Fruit fly (Drosophila melanogaster) whole organism, prepupa: ENCODE results near the gene CG33108.
A peak's percentile ranks its signal among the peaks of the same experiment; 100 is the strongest.

Experiments
- CG10631 ChIP-seq: fragments of 200-800 bp; sonication (Bioruptor generic); optimal IDR thresholded peaks from 2 replicates; lab custom pipeline; 2016; ENCODE audit warnings: missing biosample characterization, missing genetic modification characterization
- CG10669 ChIP-seq: fragments of 200-800 bp; sonication (Bioruptor generic); optimal IDR thresholded peaks from 3 replicates; lab custom pipeline; 2018; ENCODE audit warnings: missing biosample characterization, mild to moderate bottlenecking, missing genetic modification characterization, moderate library complexity
- CG15336 ChIP-seq: fragments of 200-800 bp; sonication (Bioruptor generic); IDR thresholded peaks from 2 replicates; pipeline ENCODE4 v1.3.6; 2022; ENCODE audit warnings: missing biosample characterization, missing genetic modification characterization
- CG1621 ChIP-seq: fragments of 200-800 bp; sonication (Bioruptor generic); optimal IDR thresholded peaks from 3 replicates; lab custom pipeline; 2018; ENCODE audit warnings: missing biosample characterization, mild to moderate bottlenecking, missing genetic modification characterization
- CG3032 ChIP-seq: fragments of 200-800 bp; optimal IDR thresholded peaks from 2 replicates; lab custom pipeline; 2019; ENCODE audit warnings: missing biosample characterization, mild to moderate bottlenecking, missing genetic modification characterization, moderate library complexity
- CG32006 ChIP-seq: fragments of 200-800 bp; sonication (Bioruptor generic); optimal IDR thresholded peaks from 3 replicates; lab custom pipeline; 2017; ENCODE audit warnings: missing biosample characterization, mild to moderate bottlenecking, missing genetic modification characterization
- CG34406 ChIP-seq: fragments of 200-800 bp; sonication (Bioruptor generic); optimal IDR thresholded peaks from 3 replicates; lab custom pipeline; 2016; ENCODE audit warnings: missing biosample characterization, missing genetic modification characterization
- CG6163 ChIP-seq: fragments of 200-800 bp; sonication (Bioruptor generic); IDR thresholded peaks from 3 replicates; pipeline ENCODE4 v1.3.6; 2022; ENCODE audit warnings: missing biosample characterization, missing genetic modification characterization
- CG6792 ChIP-seq: fragments of 200-800 bp; sonication (Bioruptor generic); optimal IDR thresholded peaks from 3 replicates; lab custom pipeline; 2016; ENCODE audit warnings: missing biosample characterization, missing genetic modification characterization
- CG6808 ChIP-seq: fragments of 200-800 bp; sonication (Bioruptor generic); optimal IDR thresholded peaks from 3 replicates; lab custom pipeline; 2017; ENCODE audit warnings: missing biosample characterization, missing genetic modification characterization, mild to moderate bottlenecking, moderate library complexity, missing genetic modification reagents
- CG6854 ChIP-seq: fragments of 200-800 bp; sonication (Bioruptor generic); optimal IDR thresholded peaks from 2 replicates; lab custom pipeline; 2017; ENCODE audit warnings: missing biosample characterization, mild to moderate bottlenecking, missing genetic modification characterization
- CG7368 ChIP-seq: fragments of 200-800 bp; sonication (Bioruptor generic); optimal IDR thresholded peaks from 3 replicates; lab custom pipeline; 2016; ENCODE audit warnings: missing biosample characterization, missing genetic modification characterization
- CG8119 ChIP-seq: fragments of 200-800 bp; sonication (Bioruptor generic); IDR thresholded peaks from 3 replicates; pipeline ENCODE4 v1.3.6; 2022; ENCODE audit warnings: missing biosample characterization, missing genetic modification characterization
- CG8319 ChIP-seq: fragments of 200-800 bp; sonication (Bioruptor generic); optimal IDR thresholded peaks from 3 replicates; lab custom pipeline; 2016; ENCODE audit warnings: missing biosample characterization, missing genetic modification characterization
- CG8632 ChIP-seq: fragments of 200-800 bp; sonication (Bioruptor generic); optimal IDR thresholded peaks from 3 replicates; lab custom pipeline; 2016; ENCODE audit warnings: missing biosample characterization, missing genetic modification characterization
- Eip75B ChIP-seq: fragments of 200-800 bp; sonication (Bioruptor generic); optimal IDR thresholded peaks from 3 replicates; lab custom pipeline; 2016; ENCODE audit warnings: missing biosample characterization, missing genetic modification characterization
- Eip78C ChIP-seq: fragments of 200-800 bp; sonication (Bioruptor generic); peaks from one replicate; lab custom pipeline; 2016; ENCODE audit warnings: missing biosample characterization, missing genetic modification characterization
- Eip93F ChIP-seq: fragments of 200-800 bp; sonication (Bioruptor generic); optimal IDR thresholded peaks from 2 replicates; lab custom pipeline; 2016; ENCODE audit warnings: missing biosample characterization, mild to moderate bottlenecking, missing genetic modification characterization
- Ets21C ChIP-seq: fragments of 200-800 bp; sonication (Bioruptor generic); optimal IDR thresholded peaks from 3 replicates; lab custom pipeline; 2016; ENCODE audit warnings: missing biosample characterization, missing genetic modification characterization
- Ets96B ChIP-seq: fragments of 200-800 bp; optimal IDR thresholded peaks from 2 replicates; lab custom pipeline; 2019; ENCODE audit warnings: missing biosample characterization, mild to moderate bottlenecking, missing genetic modification characterization, moderate library complexity
- Hr39 ChIP-seq: fragments of 200-800 bp; sonication (Bioruptor generic); optimal IDR thresholded peaks from 2 replicates; lab custom pipeline; 2016; ENCODE audit warnings: missing biosample characterization, missing genetic modification characterization
- Met ChIP-seq: fragments of 200-800 bp; sonication (Bioruptor generic); optimal IDR thresholded peaks from 3 replicates; lab custom pipeline; 2016; ENCODE audit warnings: missing biosample characterization, missing genetic modification characterization
- OdsH ChIP-seq: fragments of 200-800 bp; sonication (Bioruptor generic); optimal IDR thresholded peaks from 3 replicates; lab custom pipeline; 2016; ENCODE audit warnings: missing biosample characterization, missing genetic modification characterization
- Smox ChIP-seq: fragments of 200-800 bp; sonication (Bioruptor generic); optimal IDR thresholded peaks from 3 replicates; lab custom pipeline; 2016; ENCODE audit warnings: missing biosample characterization, missing genetic modification characterization
- Sox102F ChIP-seq: fragments of 200-800 bp; sonication (Bioruptor generic); optimal IDR thresholded peaks from 2 replicates; lab custom pipeline; 2016; ENCODE audit warnings: missing biosample characterization, mild to moderate bottlenecking, missing genetic modification characterization
- Sox14 ChIP-seq: fragments of 200-800 bp; sonication (Bioruptor generic); optimal IDR thresholded peaks from 3 replicates; lab custom pipeline; 2016; ENCODE audit warnings: missing biosample characterization, missing genetic modification characterization
- Sox15 ChIP-seq: fragments of 200-800 bp; sonication (Bioruptor generic); optimal IDR thresholded peaks from 3 replicates; lab custom pipeline; 2016; ENCODE audit warnings: missing biosample characterization, missing genetic modification characterization
- acj6 ChIP-seq: fragments of 200-800 bp; sonication (Bioruptor generic); optimal IDR thresholded peaks from 3 replicates; lab custom pipeline; 2016; ENCODE audit warnings: missing biosample characterization, missing genetic modification characterization
- cyc ChIP-seq: fragments of 200-800 bp; sonication (Bioruptor generic); optimal IDR thresholded peaks from 3 replicates; lab custom pipeline; 2016; ENCODE audit warnings: missing biosample characterization, missing genetic modification characterization
- dac ChIP-seq: fragments of 200-800 bp; sonication (Bioruptor generic); optimal IDR thresholded peaks from 2 replicates; lab custom pipeline; 2017; ENCODE audit warnings: missing biosample characterization, mild to moderate bottlenecking, missing genetic modification characterization
- dsx ChIP-seq: fragments of 200-800 bp; optimal IDR thresholded peaks from 3 replicates; lab custom pipeline; 2019; ENCODE audit warnings: missing biosample characterization, mild to moderate bottlenecking, missing genetic modification characterization, moderate library complexity; ENCODE audit not compliant: poor library complexity, severe bottlenecking
- eg ChIP-seq: fragments of 200-800 bp; sonication (Bioruptor generic); IDR thresholded peaks from 3 replicates; pipeline ENCODE4 v1.3.6; 2022; ENCODE audit warnings: missing biosample characterization, missing genetic modification characterization
- esn ChIP-seq: fragments of 200-800 bp; sonication (Bioruptor generic); optimal IDR thresholded peaks from 2 replicates; lab custom pipeline; 2016; ENCODE audit warnings: missing biosample characterization, mild to moderate bottlenecking, missing genetic modification characterization, moderate library complexity
- fd85E ChIP-seq: fragments of 200-800 bp; sonication (Bioruptor generic); optimal IDR thresholded peaks from 3 replicates; lab custom pipeline; 2016; ENCODE audit warnings: missing biosample characterization, missing genetic modification characterization
- fkh ChIP-seq: fragments of 200-800 bp; sonication (Bioruptor generic); optimal IDR thresholded peaks from 3 replicates; lab custom pipeline; 2017; ENCODE audit warnings: missing biosample characterization, mild to moderate bottlenecking, missing genetic modification characterization, moderate library complexity
- lz ChIP-seq: fragments of 200-800 bp; sonication (Bioruptor generic); optimal IDR thresholded peaks from 3 replicates; lab custom pipeline; 2016; ENCODE audit warnings: missing biosample characterization, missing genetic modification characterization
- net ChIP-seq: fragments of 200-800 bp; sonication (Bioruptor generic); optimal IDR thresholded peaks from 3 replicates; lab custom pipeline; 2016; ENCODE audit warnings: missing biosample characterization, missing genetic modification characterization
- pdm3 ChIP-seq: fragments of 200-800 bp; sonication (Bioruptor generic); optimal IDR thresholded peaks from 3 replicates; lab custom pipeline; 2016; ENCODE audit warnings: missing biosample characterization, missing genetic modification characterization
- svp ChIP-seq: fragments of 200-800 bp; sonication (Bioruptor generic); peaks from one replicate; lab custom pipeline; 2016; ENCODE audit warnings: missing biosample characterization, missing genetic modification characterization
- topi ChIP-seq: fragments of 200-800 bp; sonication (Bioruptor generic); optimal IDR thresholded peaks from 3 replicates; lab custom pipeline; 2016; ENCODE audit warnings: missing biosample characterization, missing genetic modification characterization
- vri ChIP-seq: fragments of 200-800 bp; sonication (Bioruptor generic); optimal IDR thresholded peaks from 3 replicates; lab custom pipeline; 2016; ENCODE audit warnings: missing biosample characterization, mild to moderate bottlenecking, missing genetic modification characterization

The CG33108 gene

DNA sequence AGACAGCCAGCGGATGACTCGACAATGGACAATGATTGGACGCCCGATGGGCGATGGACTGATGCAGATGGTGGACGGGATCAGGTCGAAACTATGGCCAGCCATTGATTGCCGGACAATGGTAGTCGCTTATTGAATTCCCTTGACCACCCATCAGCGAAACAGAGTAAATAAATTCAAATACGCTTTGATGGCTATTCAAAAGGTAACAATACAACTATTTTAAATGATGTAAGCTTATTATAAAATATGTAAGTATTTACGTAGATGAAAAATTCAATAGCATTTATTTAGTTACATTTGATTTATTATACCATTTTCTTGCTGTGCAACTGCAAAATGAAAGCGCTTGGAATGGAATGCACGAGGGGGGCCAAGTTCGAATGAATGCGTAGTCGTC is 19.1 kb downstream of the CG33108 start:
- TF ChIP-seq net (GFP tag; lab: Kevin White, UChicago), result no peak
- TF ChIP-seq CG15336, result 0 out of 2 replicates have a peak, but pooled peaks have one; percentile 19
- TF ChIP-seq CG8119 (GFP tag; lab: Robert Waterston, UW), result 0 out of 3 replicates have a peak, but pooled peaks have one; percentile 25
- TF ChIP-seq Ets96B (tag; lab: Kevin White, UChicago), result peak; percentile 6
- TF ChIP-seq Hr39 (GFP tag; lab: Kevin White, UChicago), result no peak
- 0 out of 3 replicates have a peak, but pooled peaks have one; percentile 14 for TF ChIP-seq eg (GFP tag; lab: Robert Waterston, UW)
- peak; percentile 11 for TF ChIP-seq CG10631 (GFP tag; lab: Kevin White, UChicago)
- TF ChIP-seq svp (GFP tag; lab: Kevin White, UChicago), result peak; percentile 51
- peak; percentile 83 for TF ChIP-seq Eip78C (GFP tag; lab: Kevin White, UChicago)
- TF ChIP-seq Eip75B, result peak; percentile 10
- TF ChIP-seq Sox15 (GFP tag; lab: Kevin White, UChicago), result no peak
- no peak for TF ChIP-seq Sox102F
- peak; percentile 13 for TF ChIP-seq CG34406
- peak; percentile 10 for TF ChIP-seq esn
- peak; percentile 15; the same call in 1 of the 3 replicates for TF ChIP-seq CG6163
- TF ChIP-seq dsx, result peak; percentile 10
- peak; percentile 17 for TF ChIP-seq CG32006 (GFP tag; lab: Kevin White, UChicago)
- no peak for TF ChIP-seq CG8632 (GFP tag; lab: Kevin White, UChicago)
- TF ChIP-seq, all 60 proteins: peak for 13

DNA sequence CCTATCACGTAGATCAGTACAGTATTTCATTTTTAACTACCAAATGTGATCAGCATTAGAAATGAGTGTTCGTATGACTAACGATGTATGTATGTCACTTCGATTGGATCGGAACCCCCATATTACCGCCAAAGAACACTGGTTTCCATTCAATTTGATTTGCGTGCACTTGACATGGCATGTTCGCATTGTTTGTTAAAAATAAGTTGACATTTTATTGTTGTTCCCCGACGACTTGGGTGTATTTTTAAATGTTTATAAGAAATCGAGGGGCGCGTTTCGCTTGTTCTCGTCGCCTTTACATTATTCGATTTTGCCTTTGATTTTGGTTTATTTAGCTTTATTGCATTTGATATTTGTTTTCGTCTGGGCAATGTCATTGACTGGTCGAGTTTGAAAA is 20.0 kb downstream of the CG33108 start:
- no peak for TF ChIP-seq CG10631 (GFP tag; lab: Kevin White, UChicago)
- TF ChIP-seq CG8119 (GFP tag; lab: Robert Waterston, UW), result no peak
- no peak for TF ChIP-seq CG3032 (tag; lab: Kevin White, UChicago)
- no peak for TF ChIP-seq CG1621 (tag; lab: Kevin White, UChicago)
- TF ChIP-seq svp (GFP tag; lab: Kevin White, UChicago), result no peak
- no peak for TF ChIP-seq CG34406
- TF ChIP-seq OdsH (GFP tag; lab: Kevin White, UChicago), result no peak
- TF ChIP-seq lz (GFP tag; lab: Kevin White, UChicago), result no peak
- TF ChIP-seq acj6 (GFP tag; lab: Kevin White, UChicago), result no peak
- TF ChIP-seq CG6854 (GFP tag; lab: Kevin White, UChicago), result no peak
- TF ChIP-seq Smox, result no peak
- no peak for TF ChIP-seq CG8632 (GFP tag; lab: Kevin White, UChicago)
- no peak for TF ChIP-seq CG15336

DNA sequence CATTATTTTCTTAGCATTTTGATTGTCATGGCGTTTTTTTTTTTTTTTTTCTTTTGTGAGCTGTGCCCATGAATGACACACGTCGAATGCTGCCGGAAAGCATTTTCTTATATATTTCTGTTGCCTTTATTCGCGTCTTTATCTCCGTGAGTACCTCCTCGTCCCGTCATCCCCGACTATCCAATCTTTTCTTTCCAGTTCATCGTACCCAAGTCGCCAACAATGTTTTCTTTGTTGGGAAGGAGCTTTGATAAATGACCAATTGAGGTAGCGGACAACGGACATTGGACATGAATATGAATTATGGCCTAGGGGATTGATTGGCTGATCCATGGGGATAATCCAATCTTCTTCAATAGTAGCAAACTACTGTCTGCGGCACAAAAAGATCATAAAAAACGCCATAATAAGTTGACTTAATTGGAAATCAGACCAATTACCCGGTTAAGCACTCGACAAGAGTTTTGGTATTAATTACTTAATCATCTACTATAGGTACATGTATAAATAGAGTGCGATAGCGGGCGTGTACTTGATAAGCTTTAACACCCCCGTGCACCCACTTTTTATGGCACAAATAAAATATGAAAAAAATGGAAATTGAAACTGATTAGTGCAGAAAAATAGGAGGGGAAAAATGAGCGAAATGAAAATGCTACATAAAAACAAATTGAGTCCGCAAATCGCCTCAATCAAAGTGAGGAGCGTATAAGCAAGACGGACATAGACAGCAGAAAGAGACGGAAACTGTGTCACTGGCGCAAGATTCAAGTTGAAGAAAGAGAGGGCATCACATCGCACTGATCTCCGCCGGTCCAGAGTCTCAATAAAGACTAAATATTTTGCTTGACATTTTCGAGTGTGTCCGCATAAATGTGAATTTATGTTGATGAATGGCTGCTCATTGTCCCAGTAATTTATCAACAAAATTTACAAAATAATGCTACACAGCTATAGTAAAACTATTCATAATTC is 20.8 kb downstream of the CG33108 start:
- TF ChIP-seq CG8119 (GFP tag; lab: Robert Waterston, UW), result 0 out of 3 replicates have a peak, but pooled peaks have one; percentile 13
- no peak for TF ChIP-seq fd85E
- TF ChIP-seq dsx, result peak; percentile 31
- no peak for TF ChIP-seq CG6854 (GFP tag; lab: Kevin White, UChicago)
- peak; percentile 0 for TF ChIP-seq Sox102F
- no peak for TF ChIP-seq CG6792 (GFP tag; lab: Kevin White, UChicago)
- TF ChIP-seq cyc (GFP tag; lab: Kevin White, UChicago), result no peak
- TF ChIP-seq CG6163, result peak; percentile 27; the same call in 1 of the 3 replicates
- no peak for TF ChIP-seq dac (GFP tag; lab: Kevin White, UChicago)
- TF ChIP-seq CG10669 (GFP tag; lab: Kevin White, UChicago), result no peak
- TF ChIP-seq CG6808 (GFP tag; lab: Kevin White, UChicago), result no peak
- TF ChIP-seq lz (GFP tag; lab: Kevin White, UChicago), result no peak
- peak; percentile 57 for TF ChIP-seq Eip93F (GFP tag; lab: Kevin White, UChicago)
- TF ChIP-seq fkh (GFP tag; lab: Kevin White, UChicago), result no peak
- TF ChIP-seq Ets96B (tag; lab: Kevin White, UChicago), result no peak
- TF ChIP-seq Smox, result no peak
- no peak for TF ChIP-seq esn
- no peak for TF ChIP-seq pdm3 (GFP tag; lab: Kevin White, UChicago)
- no peak for TF ChIP-seq CG8319 (GFP tag; lab: Kevin White, UChicago)
- peak; percentile 13 for TF ChIP-seq Eip75B
- TF ChIP-seq Ets21C (GFP tag; lab: Kevin White, UChicago), result no peak
- peak; percentile 79 for TF ChIP-seq vri
- TF ChIP-seq topi (GFP tag; lab: Kevin White, UChicago), result no peak
- TF ChIP-seq Eip78C (GFP tag; lab: Kevin White, UChicago), result peak; percentile 41
- TF ChIP-seq Met (GFP tag; lab: Kevin White, UChicago), result no peak
- no peak for TF ChIP-seq CG8632 (GFP tag; lab: Kevin White, UChicago)
- 0 out of 2 replicates have a peak, but pooled peaks have one; percentile 26 for TF ChIP-seq CG15336
- peak; percentile 86 for TF ChIP-seq svp (GFP tag; lab: Kevin White, UChicago)
- peak; percentile 85 for TF ChIP-seq Sox14 (GFP tag; lab: Kevin White, UChicago)
- TF ChIP-seq CG7368 (GFP tag; lab: Kevin White, UChicago), result no peak
- TF ChIP-seq eg (GFP tag; lab: Robert Waterston, UW), result no peak
